Worm (Caenorhabditis elegans): ENCODE results near the gene F01D5.7.

DNA sequence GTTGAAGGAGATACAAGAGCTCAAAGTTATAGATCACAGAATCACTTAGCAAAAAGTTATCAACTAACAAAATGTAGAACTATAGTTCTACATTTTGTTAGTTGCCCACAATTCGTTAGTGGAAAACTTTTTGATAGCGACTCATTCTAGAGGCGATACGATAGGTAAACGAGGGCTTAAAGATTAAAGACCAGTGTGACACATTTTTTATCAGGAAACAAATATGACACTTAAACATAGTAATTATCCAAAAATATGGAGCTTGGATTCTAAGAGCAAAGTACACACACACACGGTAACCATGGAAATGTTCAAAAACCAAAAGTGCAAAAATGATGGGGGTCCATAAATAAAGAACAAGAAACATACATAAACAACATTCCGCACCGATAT lies 31.3 kb downstream of the F01D5.7 start:
- TF ChIP-seq snpc-4 (GFP tag; optimal IDR thresholded peaks at IDR 0.05) (no peak), snpc-4 (tag; optimal IDR thresholded peaks at IDR 0.05) (no peak), lir-1 (GFP tag; conservative IDR thresholded peaks at IDR 0.05) (no peak), pha-4 (tag; optimal IDR thresholded peaks at IDR 0.05) (no peak), ets-4 (GFP tag; optimal IDR thresholded peaks at IDR 0.05) (no peak), unc-62 (GFP tag; optimal IDR thresholded peaks at IDR 0.05) (no peak), ceh-79 (tag; optimal IDR thresholded peaks at IDR 0.05) (no peak), cebp-1 (GFP tag; IDR thresholded peaks at IDR 0.05) (no peak), cebp-1 (tag; optimal IDR thresholded peaks at IDR 0.05) (no peak), T26A5.8 (tag; optimal IDR thresholded peaks at IDR 0.05) (no peak), nhr-80 (tag; optimal IDR thresholded peaks at IDR 0.05) (no peak), egl-44 (GFP tag; IDR thresholded peaks at IDR 0.05) (no peak), ceh-58 (GFP tag; IDR thresholded peaks at IDR 0.05) (no peak), ama-1 (optimal IDR thresholded peaks at IDR 0.05) (no peak), ama-1 (GFP tag; optimal IDR thresholded peaks at IDR 0.05) (no peak), ekl-4 (GFP tag; IDR thresholded peaks at IDR 0.05) (no peak)

Measured in whole organism, young adult.